Worm (Caenorhabditis elegans) whole organism, late embryonic: ENCODE data around the gene chup-1.

Experiments
- C08G9.2 ChIP-seq: sonication (generic microtip); optimal IDR thresholded peaks from 2 replicates; lab custom pipeline; 2016; ENCODE audit warnings: mild to moderate bottlenecking, missing genetic modification characterization, moderate library complexity, missing compliant biosample characterization
- C38D4.7 ChIP-seq: fragments of 200-800 bp; sonication (Bioruptor generic); optimal IDR thresholded peaks from 2 replicates; lab custom pipeline; 2018; ENCODE audit warnings: mild to moderate bottlenecking, missing genetic modification characterization, moderate library complexity, missing compliant biosample characterization
- F13H6.1 ChIP-seq: sonication (generic microtip); optimal IDR thresholded peaks from 2 replicates; lab custom pipeline; 2016; ENCODE audit warnings: missing genetic modification characterization, missing compliant biosample characterization
- K09A11.1 ChIP-seq: sonication (generic microtip); optimal IDR thresholded peaks from 2 replicates; lab custom pipeline; 2017; ENCODE audit warnings: antibody characterized with exemption, mild to moderate bottlenecking, missing genetic modification characterization, missing compliant biosample characterization; ENCODE audit not compliant: insufficient read depth
- ceh-14 ChIP-seq: sonication (generic microtip); optimal IDR thresholded peaks from 2 replicates; lab custom pipeline; 2016; ENCODE audit warnings: missing genotype, missing genetic modification characterization, missing compliant biosample characterization
- ceh-2 ChIP-seq: sonication (generic microtip); optimal IDR thresholded peaks from 2 replicates; lab custom pipeline; 2016; ENCODE audit warnings: missing genotype, missing genetic modification characterization, missing compliant biosample characterization
- ceh-22 ChIP-seq: sonication (generic microtip); optimal IDR thresholded peaks from 2 replicates; lab custom pipeline; 2017; ENCODE audit warnings: missing biosample characterization, missing genetic modification characterization
- ceh-24 ChIP-seq: sonication (generic microtip); optimal IDR thresholded peaks from 2 replicates; lab custom pipeline; 2016; ENCODE audit warnings: mild to moderate bottlenecking, missing genetic modification characterization, missing compliant biosample characterization
- ceh-30 ChIP-seq: fragments of 150-350 bp; optimal IDR thresholded peaks from 2 replicates; lab custom pipeline; 2014; ENCODE audit warnings: missing biosample characterization, missing genetic modification characterization
- ceh-31 ChIP-seq: sonication (generic microtip); optimal IDR thresholded peaks from 2 replicates; lab custom pipeline; 2016; ENCODE audit warnings: missing genetic modification characterization, missing compliant biosample characterization
- ceh-45 ChIP-seq: fragments of 200-800 bp; sonication (Bioruptor generic); IDR thresholded peaks from 2 replicates; pipeline ENCODE4 v1.3.6; 2022; ENCODE audit warnings: missing genetic modification reagents, missing genetic modification characterization, missing compliant biosample characterization
- ceh-48 ChIP-seq: sonication (generic microtip); optimal IDR thresholded peaks from 2 replicates; lab custom pipeline; 2016; ENCODE audit warnings: missing genetic modification characterization, inconsistent platforms, missing compliant biosample characterization
- ceh-6 ChIP-seq: fragments of 200-800 bp; sonication (Bioruptor generic); optimal IDR thresholded peaks from 2 replicates; lab custom pipeline; 2018; ENCODE audit warnings: mild to moderate bottlenecking, missing genetic modification characterization, missing compliant biosample characterization
- dve-1 ChIP-seq: sonication (generic microtip); optimal IDR thresholded peaks from 2 replicates; lab custom pipeline; 2017; ENCODE audit warnings: antibody characterized with exemption, mild to moderate bottlenecking, missing genetic modification characterization, missing compliant biosample characterization
- elt-2 ChIP-seq: sonication (generic microtip); optimal IDR thresholded peaks from 2 replicates; lab custom pipeline; 2016; ENCODE audit warnings: missing genetic modification reagents, missing genetic modification characterization, missing compliant biosample characterization
- eyg-1 ChIP-seq: sonication (generic microtip); optimal IDR thresholded peaks from 2 replicates; lab custom pipeline; 2016; ENCODE audit warnings: missing genotype, missing genetic modification characterization, missing compliant biosample characterization
- fax-1 ChIP-seq: sonication (generic microtip); optimal IDR thresholded peaks from 2 replicates; lab custom pipeline; 2016; ENCODE audit warnings: missing genotype, missing genetic modification characterization, missing compliant biosample characterization
- fkh-10 ChIP-seq: fragments of 150-350 bp; optimal IDR thresholded peaks from 2 replicates; lab custom pipeline; 2014; ENCODE audit warnings: missing biosample characterization, missing genetic modification reagents, missing genetic modification characterization
- fkh-6 ChIP-seq: sonication (generic microtip); optimal IDR thresholded peaks from 2 replicates; lab custom pipeline; 2016; ENCODE audit warnings: missing genetic modification characterization, missing compliant biosample characterization
- hlh-15 ChIP-seq: sonication (generic microtip); optimal IDR thresholded peaks from 2 replicates; lab custom pipeline; 2016; ENCODE audit warnings: missing genetic modification characterization, missing compliant biosample characterization
- hlh-30 ChIP-seq: sonication (generic microtip); optimal IDR thresholded peaks from 2 replicates; lab custom pipeline; 2017; ENCODE audit warnings: antibody characterized with exemption, missing genetic modification characterization, missing compliant biosample characterization; ENCODE audit not compliant: insufficient read depth
- hlh-8 ChIP-seq: sonication (generic microtip); optimal IDR thresholded peaks from 2 replicates; lab custom pipeline; 2016; ENCODE audit warnings: missing genotype, missing genetic modification characterization, missing compliant biosample characterization
- lin-11 ChIP-seq: fragments of 200-800 bp; sonication (Bioruptor generic); optimal IDR thresholded peaks from 2 replicates; lab custom pipeline; 2018; ENCODE audit warnings: mild to moderate bottlenecking, missing genetic modification characterization, missing compliant biosample characterization
- madf-2 ChIP-seq: sonication (generic microtip); optimal IDR thresholded peaks from 2 replicates; lab custom pipeline; 2017; ENCODE audit warnings: missing genetic modification characterization, missing compliant biosample characterization
- mec-3 ChIP-seq: sonication (generic microtip); optimal IDR thresholded peaks from 2 replicates; lab custom pipeline; 2016; ENCODE audit warnings: borderline replicate concordance, missing genetic modification characterization, missing compliant biosample characterization
- nhr-232 ChIP-seq: sonication (generic microtip); optimal IDR thresholded peaks from 2 replicates; lab custom pipeline; 2016; ENCODE audit warnings: missing genetic modification characterization, missing compliant biosample characterization
- npax-4 ChIP-seq: sonication (generic microtip); optimal IDR thresholded peaks from 2 replicates; lab custom pipeline; 2016; ENCODE audit warnings: missing genetic modification characterization, missing compliant biosample characterization
- odd-2 ChIP-seq: sonication (generic microtip); optimal IDR thresholded peaks from 2 replicates; lab custom pipeline; 2017; ENCODE audit warnings: antibody characterized with exemption, mild to moderate bottlenecking, missing genetic modification characterization, missing compliant biosample characterization
- pha-2 ChIP-seq: sonication (generic microtip); optimal IDR thresholded peaks from 2 replicates; lab custom pipeline; 2017; ENCODE audit warnings: mild to moderate bottlenecking, missing genetic modification characterization, missing compliant biosample characterization
- pqm-1 ChIP-seq: sonication (generic microtip); optimal IDR thresholded peaks from 2 replicates; lab custom pipeline; 2016; ENCODE audit warnings: missing genetic modification characterization, missing compliant biosample characterization
- pros-1 ChIP-seq: fragments of 150-350 bp; optimal IDR thresholded peaks from 2 replicates; lab custom pipeline; 2014; ENCODE audit warnings: missing biosample characterization, missing genetic modification reagents, missing genetic modification characterization
- rnt-1 ChIP-seq: sonication (generic microtip); optimal IDR thresholded peaks from 2 replicates; lab custom pipeline; 2016; ENCODE audit warnings: missing genetic modification characterization, missing compliant biosample characterization
- tbx-2 ChIP-seq: sonication (generic microtip); optimal IDR thresholded peaks from 2 replicates; lab custom pipeline; 2016; ENCODE audit warnings: missing genetic modification characterization, missing compliant biosample characterization
- tbx-7 ChIP-seq: sonication (generic microtip); optimal IDR thresholded peaks from 2 replicates; lab custom pipeline; 2016; ENCODE audit warnings: missing genotype, missing genetic modification characterization, missing compliant biosample characterization
- unc-3 ChIP-seq, 2 experiments: fragments of 200-800 bp in 1 of 2; sonication (Bioruptor generic) in 1 of 2; sonication (generic microtip) in 1 of 2; conservative IDR thresholded peaks in 1 of 2; optimal IDR thresholded peaks in 1 of 2; 2 replicates each; pipeline versions ENCODE4 v1.3.6 to Lab custom; 2016 to 2022; ENCODE audit warnings: missing compliant biosample characterization in 2 of 2, missing genetic modification characterization in 2 of 2, missing genetic modification reagents in 1 of 2
- unc-55 ChIP-seq: sonication (generic microtip); optimal IDR thresholded peaks from 2 replicates; lab custom pipeline; 2017; ENCODE audit warnings: missing biosample characterization, missing genetic modification reagents, missing genetic modification characterization
- ztf-16 ChIP-seq: sonication (generic microtip); optimal IDR thresholded peaks from 2 replicates; lab custom pipeline; 2017; ENCODE audit warnings: missing genetic modification characterization, missing compliant biosample characterization

The chup-1 gene

DNA sequence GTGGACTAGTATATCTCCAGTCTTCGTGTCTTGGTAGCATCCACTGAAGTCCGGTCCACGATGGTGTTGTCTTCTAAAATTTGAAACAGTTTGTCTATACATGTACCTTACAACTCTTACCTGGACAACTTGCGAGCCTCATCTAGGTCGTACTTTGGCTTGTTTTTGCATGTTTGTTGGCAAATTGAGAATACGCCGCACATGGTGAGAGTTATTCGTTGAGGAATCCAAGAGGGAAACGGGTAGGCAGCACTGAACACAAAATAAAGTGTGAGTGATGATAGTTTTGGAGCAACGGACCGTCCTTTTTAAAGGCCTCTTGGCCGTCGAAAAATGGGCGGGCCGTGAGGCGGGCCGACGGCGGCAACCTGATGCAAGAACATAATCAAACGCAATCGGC, 41.3 kb upstream of the chup-1 start, which contains the start of gene asns-2:
TSS of gene asns-2 (minus strand) at position 282 of the 400 bp plus-strand sequence.
- TF ChIP-seq ceh-24 (no peak), ztf-16 (tag; lab: Kevin White, UChicago) (no peak), fax-1 (tag; lab: Kevin White, UChicago) (no peak), pha-2 (tag; lab: Kevin White, UChicago) (no peak), ceh-22 (tag; lab: Kevin White, UChicago) (no peak), fkh-10 (GFP tag; lab: Kevin White, UChicago) (no peak), lin-11 (tag; lab: Kevin White, UChicago) (no peak), F13H6.1 (no peak)

DNA sequence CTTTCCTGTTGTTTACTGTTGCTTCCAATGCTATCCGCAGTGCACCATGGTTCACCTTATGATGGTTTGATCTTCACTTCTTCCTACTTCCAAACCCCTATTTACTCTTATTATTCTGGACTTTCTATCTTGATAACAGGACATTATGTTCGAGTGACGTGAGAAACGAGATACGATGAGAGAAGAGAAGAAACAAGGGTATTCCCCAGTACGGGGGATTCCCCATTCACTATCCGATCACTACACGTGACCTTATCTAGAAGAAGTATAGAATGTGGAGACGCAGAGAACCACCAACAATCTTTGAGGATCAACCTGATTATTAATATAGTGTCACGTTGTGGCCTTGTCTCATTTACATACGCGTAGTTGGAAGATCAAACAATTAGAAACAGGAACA, 39.4 kb upstream of the chup-1 start:
- TF ChIP-seq pqm-1 (tag; lab: Kevin White, UChicago) (no peak), npax-4 (tag; lab: Kevin White, UChicago) (no peak), ceh-45 (GFP tag; lab: Robert Waterston, UW) (no peak), ceh-14 (tag; lab: Kevin White, UChicago) (no peak), ceh-31 (tag; lab: Kevin White, UChicago) (no peak), elt-2 (tag; lab: Kevin White, UChicago) (peak; percentile 47), tbx-2 (tag; lab: Kevin White, UChicago) (no peak), ceh-48 (tag; lab: Kevin White, UChicago) (no peak), odd-2 (tag; lab: Kevin White, UChicago) (no peak), hlh-8 (tag; lab: Kevin White, UChicago) (no peak), unc-55 (GFP tag; lab: Kevin White, UChicago) (no peak), mec-3 (no peak), C38D4.7 (GFP tag; lab: Kevin White, UChicago) (no peak), hlh-30 (tag; lab: Kevin White, UChicago) (peak; percentile 44), ceh-2 (no peak), K09A11.1 (no peak)
- TF ChIP-seq, all 69 proteins: peak for 2

DNA sequence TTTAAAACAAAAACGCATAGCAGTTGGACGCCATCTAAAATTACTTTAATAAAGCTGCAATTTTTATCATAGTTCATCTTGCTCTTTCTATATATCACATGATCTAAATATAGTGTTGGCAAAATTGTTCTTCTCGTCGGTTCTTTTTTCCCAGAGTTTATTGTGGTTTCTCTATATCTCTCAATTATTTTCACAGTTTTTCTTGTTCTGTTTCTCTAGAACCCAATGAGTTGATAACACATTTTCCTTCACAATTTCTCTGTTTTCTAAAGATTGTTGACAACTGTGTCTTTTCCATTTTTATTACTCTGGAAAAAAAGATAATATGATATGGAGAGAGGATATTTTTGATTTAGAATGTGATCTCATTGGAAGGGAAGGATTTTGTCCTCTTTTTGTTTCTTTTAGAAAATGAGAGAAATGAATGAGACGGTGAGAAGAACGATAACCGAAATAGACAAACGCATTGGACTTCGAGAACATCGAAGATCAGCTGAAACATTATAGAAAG, 37.6 kb upstream of the chup-1 start:
- TF ChIP-seq pha-2 (tag; lab: Kevin White, UChicago) = no peak
- TF ChIP-seq odd-2 (tag; lab: Kevin White, UChicago) = no peak
- no peak for TF ChIP-seq rnt-1 (tag; lab: Kevin White, UChicago)
- TF ChIP-seq fkh-6 (tag; lab: Kevin White, UChicago) = no peak
- TF ChIP-seq hlh-15 (tag; lab: Kevin White, UChicago) = no peak
- no peak for TF ChIP-seq tbx-2 (tag; lab: Kevin White, UChicago)
- no peak for TF ChIP-seq ceh-14 (tag; lab: Kevin White, UChicago)
- TF ChIP-seq ceh-30 (tag; lab: Kevin White, UChicago) = no peak
- no peak for TF ChIP-seq elt-2 (tag; lab: Kevin White, UChicago)
- TF ChIP-seq tbx-7 = no peak
- TF ChIP-seq unc-55 (GFP tag; lab: Kevin White, UChicago) = no peak
- no peak for TF ChIP-seq nhr-232 (tag; lab: Kevin White, UChicago)
- no peak for TF ChIP-seq madf-2 (tag; lab: Kevin White, UChicago)
- no peak for TF ChIP-seq ceh-6 (GFP tag; lab: Kevin White, UChicago)
- TF ChIP-seq C08G9.2 (tag; lab: Kevin White, UChicago) = no peak
- TF ChIP-seq eyg-1 (tag; lab: Kevin White, UChicago) = no peak
- no peak for TF ChIP-seq C38D4.7 (GFP tag; lab: Kevin White, UChicago)
- TF ChIP-seq fkh-10 (GFP tag; lab: Kevin White, UChicago) = no peak
- no peak for TF ChIP-seq pros-1 (tag; lab: Kevin White, UChicago)
- no peak for TF ChIP-seq dve-1

DNA sequence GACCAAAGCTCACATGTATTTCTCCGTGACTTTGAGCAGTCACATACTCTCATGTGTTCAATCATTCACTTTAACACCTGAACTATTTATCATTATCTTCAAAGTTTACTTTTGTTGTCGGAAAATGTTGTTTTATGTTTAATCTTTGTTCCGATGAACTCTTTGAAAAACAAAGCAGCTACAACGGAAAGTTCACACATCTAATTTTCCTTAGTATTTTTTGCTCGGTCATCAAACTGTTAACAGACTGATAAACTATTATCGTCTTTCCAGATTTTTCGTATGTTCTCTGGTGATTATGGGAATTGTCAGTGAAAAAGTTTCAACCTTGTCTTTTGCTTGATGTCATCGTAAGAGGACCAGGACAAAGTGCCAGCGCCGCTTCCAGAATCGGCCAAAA, 36.0 kb upstream of the chup-1 start:
- TF ChIP-seq unc-3 (GFP tag; conservative IDR thresholded peaks at IDR 0.05; lab: Robert Waterston, UW) (no peak), unc-3 (tag; optimal IDR thresholded peaks at IDR 0.05; lab: Kevin White, UChicago) (no peak)
- TF ChIP-seq, all 69 proteins: peak for 0
